Worm (Caenorhabditis elegans) whole organism, L2 larva: ENCODE measurements around the gene lon-3.

Source experiments
- C34F6.9 ChIP-seq: fragments of 150-350 bp; optimal IDR thresholded peaks from 2 replicates; lab custom pipeline; 2014; ENCODE audit warnings: missing biosample characterization, missing genetic modification characterization
- F13H6.1 ChIP-seq: sonication (generic microtip); optimal IDR thresholded peaks from 2 replicates; lab custom pipeline; 2016; ENCODE audit warnings: missing genetic modification characterization, missing compliant biosample characterization
- R02D3.7 ChIP-seq: fragments of 150-350 bp; optimal IDR thresholded peaks from 2 replicates; lab custom pipeline; 2014; ENCODE audit warnings: missing biosample characterization, missing genetic modification characterization
- Y55F3AM.14 ChIP-seq: fragments of 200-800 bp; sonication (Bioruptor generic); optimal IDR thresholded peaks from 2 replicates; lab custom pipeline; 2018; ENCODE audit warnings: mild to moderate bottlenecking, missing genetic modification characterization, missing compliant biosample characterization
- ZK546.5 ChIP-seq: sonication (generic microtip); optimal IDR thresholded peaks from 2 replicates; lab custom pipeline; 2017; ENCODE audit warnings: missing biosample characterization, missing genetic modification characterization
- alr-1 ChIP-seq: fragments of 150-350 bp; optimal IDR thresholded peaks from 2 replicates; lab custom pipeline; 2014; ENCODE audit warnings: missing biosample characterization, missing genetic modification characterization
- aly-2 ChIP-seq: fragments of 150-350 bp; optimal IDR thresholded peaks from 2 replicates; lab custom pipeline; 2014; ENCODE audit warnings: missing biosample characterization, missing genetic modification characterization
- blmp-1 ChIP-seq: sonication (generic microtip); optimal IDR thresholded peaks from 2 replicates; lab custom pipeline; 2017; ENCODE audit warnings: missing genetic modification characterization, mild to moderate bottlenecking, missing compliant biosample characterization, antibody characterized with exemption, moderate library complexity; ENCODE audit not compliant: insufficient read depth
- ceh-82 ChIP-seq: fragments of 150-350 bp; optimal IDR thresholded peaks from 2 replicates; lab custom pipeline; 2014; ENCODE audit warnings: missing biosample characterization, missing genetic modification characterization
- dmd-4 ChIP-seq: sonication (generic microtip); optimal IDR thresholded peaks from 2 replicates; lab custom pipeline; 2017; ENCODE audit warnings: missing biosample characterization, missing genetic modification characterization
- elt-1 ChIP-seq: fragments of 150-350 bp; optimal IDR thresholded peaks from 2 replicates; lab custom pipeline; 2014; ENCODE audit warnings: missing biosample characterization, missing genetic modification characterization
- elt-3 ChIP-seq: sonication (generic microtip); optimal IDR thresholded peaks from 2 replicates; lab custom pipeline; 2017; ENCODE audit warnings: missing biosample characterization, missing genetic modification characterization
- fos-1 ChIP-seq: fragments of 150-350 bp; optimal IDR thresholded peaks from 2 replicates; lab custom pipeline; 2014; ENCODE audit warnings: missing biosample characterization, missing genetic modification characterization
- lin-39 ChIP-seq: fragments of 150-350 bp; optimal IDR thresholded peaks from 2 replicates; lab custom pipeline; 2014; ENCODE audit warnings: missing biosample characterization, missing genetic modification reagents, missing genetic modification characterization
- lsy-2 ChIP-seq, 2 experiments: fragments of 150-350 bp in 1 of 2; sonication (generic microtip) in 1 of 2; optimal IDR thresholded peaks; 2 replicates each; lab custom pipeline; 2014 to 2017; ENCODE audit warnings: missing biosample characterization in 2 of 2, missing genetic modification characterization in 2 of 2
- mbf-1 ChIP-seq: sonication (generic microtip); optimal IDR thresholded peaks from 2 replicates; lab custom pipeline; 2017; ENCODE audit warnings: missing biosample characterization, missing genetic modification characterization
- mdl-1 ChIP-seq, 2 experiments: fragments of 150-350 bp in 1 of 2; sonication (generic microtip) in 1 of 2; optimal IDR thresholded peaks; 2 replicates each; lab custom pipeline; 2017; ENCODE audit warnings: missing biosample characterization in 2 of 2, missing genetic modification characterization in 2 of 2
- nhr-10 ChIP-seq: sonication (generic microtip); optimal IDR thresholded peaks from 2 replicates; lab custom pipeline; 2017; ENCODE audit warnings: missing biosample characterization, missing genetic modification characterization
- nhr-11 ChIP-seq: fragments of 150-350 bp; optimal IDR thresholded peaks from 2 replicates; lab custom pipeline; 2014; ENCODE audit warnings: missing biosample characterization, missing genetic modification characterization
- nhr-12 ChIP-seq: fragments of 150-350 bp; optimal IDR thresholded peaks from 2 replicates; lab custom pipeline; 2014; ENCODE audit warnings: missing biosample characterization, missing genetic modification characterization
- nhr-129 ChIP-seq: fragments of 150-350 bp; optimal IDR thresholded peaks from 2 replicates; lab custom pipeline; 2014; ENCODE audit warnings: missing biosample characterization, missing genetic modification characterization
- nhr-21 ChIP-seq: fragments of 150-350 bp; optimal IDR thresholded peaks from 2 replicates; lab custom pipeline; 2014; ENCODE audit warnings: missing biosample characterization, missing genetic modification characterization
- nhr-25 ChIP-seq: fragments of 150-350 bp; sonication (generic microtip); optimal IDR thresholded peaks from 3 replicates; lab custom pipeline; 2014; ENCODE audit warnings: missing biosample characterization, missing genetic modification characterization
- nhr-6 ChIP-seq: fragments of 150-350 bp; optimal IDR thresholded peaks from 2 replicates; lab custom pipeline; 2014; ENCODE audit warnings: missing biosample characterization, missing genetic modification characterization
- peb-1 ChIP-seq: fragments of 150-350 bp; optimal IDR thresholded peaks from 2 replicates; lab custom pipeline; 2014; ENCODE audit warnings: missing biosample characterization, missing genetic modification characterization
- skn-1 ChIP-seq: sonication (generic microtip); optimal IDR thresholded peaks from 2 replicates; lab custom pipeline; 2017; ENCODE audit warnings: missing biosample characterization, missing genetic modification characterization
- sma-3 ChIP-seq: sonication (generic microtip); optimal IDR thresholded peaks from 2 replicates; lab custom pipeline; 2016; ENCODE audit warnings: missing genetic modification reagents, missing genetic modification characterization, missing compliant biosample characterization
- sma-9 ChIP-seq, 2 experiments: fragments of 150-350 bp in 1 of 2; sonication (generic microtip) in 1 of 2; optimal IDR thresholded peaks; 2 replicates each; lab custom pipeline; 2014 to 2016; ENCODE audit warnings: missing genetic modification characterization in 2 of 2, mild to moderate bottlenecking in 1 of 2, missing biosample characterization in 1 of 2, missing compliant biosample characterization in 1 of 2, missing genetic modification reagents in 1 of 2, moderate library complexity in 1 of 2
- snpc-4 ChIP-seq: fragments of 150-350 bp; optimal IDR thresholded peaks from 2 replicates; lab custom pipeline; 2014; ENCODE audit warnings: missing biosample characterization, missing genetic modification characterization
- unc-39 ChIP-seq: fragments of 150-350 bp; optimal IDR thresholded peaks from 2 replicates; lab custom pipeline; 2014; ENCODE audit warnings: missing biosample characterization, missing genetic modification characterization
- zag-1 ChIP-seq: fragments of 150-350 bp; optimal IDR thresholded peaks from 2 replicates; lab custom pipeline; 2014; ENCODE audit warnings: missing biosample characterization, missing genetic modification characterization
- ztf-11 ChIP-seq: sonication (generic microtip); optimal IDR thresholded peaks from 2 replicates; lab custom pipeline; 2017; ENCODE audit warnings: missing biosample characterization, missing genetic modification characterization
- ztf-4 ChIP-seq: fragments of 150-350 bp; optimal IDR thresholded peaks from 2 replicates; lab custom pipeline; 2014; ENCODE audit warnings: missing biosample characterization, missing genetic modification characterization

The lon-3 gene

DNA sequence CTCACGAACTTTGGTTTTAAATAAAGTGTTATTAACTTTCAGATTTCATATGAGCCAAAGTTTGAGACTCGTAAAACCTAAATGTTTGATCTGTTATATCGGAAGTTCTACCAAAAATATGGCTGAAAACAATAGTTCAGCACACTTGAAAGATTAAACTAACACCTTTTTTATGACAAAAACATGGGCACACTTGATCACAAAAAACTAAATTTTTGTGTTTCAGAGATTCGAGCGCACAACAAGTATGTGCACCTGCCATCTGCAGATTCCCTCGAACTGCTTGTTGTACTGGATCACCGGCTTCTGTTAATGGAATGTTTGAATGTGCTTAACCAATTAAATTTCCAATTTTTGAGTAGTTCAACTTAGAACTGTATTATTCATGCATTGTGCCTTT, 44.7 kb downstream of the lon-3 start:
- TF ChIP-seq C34F6.9 (tag; lab: Kevin White, UChicago), result no peak
- no peak for TF ChIP-seq nhr-10 (tag; lab: Kevin White, UChicago)
- TF ChIP-seq unc-39 (tag; lab: Kevin White, UChicago), result no peak
- no peak for TF ChIP-seq nhr-21 (tag; lab: Kevin White, UChicago)
- TF ChIP-seq sma-9 (GFP tag; optimal IDR thresholded peaks at IDR 0.05; lab: Kevin White, UChicago), result no peak
- TF ChIP-seq sma-9 (tag; optimal IDR thresholded peaks at IDR 0.05; lab: Kevin White, UChicago), result no peak
- TF ChIP-seq nhr-129, result no peak
- no peak for TF ChIP-seq fos-1 (tag; lab: Kevin White, UChicago)
- TF ChIP-seq ceh-82 (tag; lab: Kevin White, UChicago), result no peak

DNA sequence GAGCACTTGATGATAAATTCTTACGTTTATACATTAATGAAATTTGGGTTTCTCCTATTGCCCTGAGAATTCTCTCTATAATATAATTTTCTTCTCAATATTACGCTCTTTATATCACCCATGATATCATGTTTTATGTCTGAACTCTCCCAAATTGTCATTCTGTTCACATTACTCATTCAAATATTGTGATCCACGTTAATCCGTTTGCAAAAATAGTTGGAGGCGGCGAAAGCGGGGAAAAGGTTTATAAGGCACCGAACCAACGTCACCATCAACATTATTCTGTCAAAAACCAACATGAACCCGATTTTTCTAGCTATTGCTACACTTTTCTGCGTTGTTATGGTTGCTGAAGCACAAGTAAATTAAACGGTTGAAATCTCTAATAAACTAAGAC, 45.6 kb downstream of the lon-3 start, which contains the start of gene C27A7.8:
Gene C27A7.8 (plus strand): TSS at position 301 of the 400 bp plus-strand sequence.
- TF ChIP-seq snpc-4 (tag; lab: Kevin White, UChicago), result no peak
- TF ChIP-seq nhr-11 (tag; lab: Kevin White, UChicago), result no peak
- TF ChIP-seq elt-3, result no peak
- no peak for TF ChIP-seq lsy-2 (tag; optimal IDR thresholded peaks at IDR 0.05; lab: Kevin White, UChicago)
- TF ChIP-seq ZK546.5, result no peak
- TF ChIP-seq fos-1 (tag; lab: Kevin White, UChicago), result no peak
- no peak for TF ChIP-seq F13H6.1
- no peak for TF ChIP-seq unc-39 (tag; lab: Kevin White, UChicago)
- TF ChIP-seq lin-39 (tag; lab: Kevin White, UChicago), result no peak
- no peak for TF ChIP-seq aly-2 (tag; lab: Kevin White, UChicago)
- TF ChIP-seq peb-1 (tag; lab: Kevin White, UChicago), result no peak
- TF ChIP-seq alr-1 (tag; lab: Kevin White, UChicago), result no peak
- TF ChIP-seq R02D3.7 (tag; lab: Kevin White, UChicago), result no peak
- no peak for TF ChIP-seq elt-1 (tag; lab: Kevin White, UChicago)
- no peak for TF ChIP-seq skn-1 (tag; lab: Kevin White, UChicago)
- TF ChIP-seq ztf-11 (tag; lab: Kevin White, UChicago), result no peak
- TF ChIP-seq ztf-4 (tag; lab: Kevin White, UChicago), result no peak
- TF ChIP-seq mbf-1 (tag; lab: Kevin White, UChicago), result no peak
- TF ChIP-seq nhr-25, result no peak

ce11 chrV:12150607-12151006, 47.8 kb downstream of the lon-3 start, which contains the start of gene che-11:
che-11 (minus strand) TSS chrV:12150707.
- TF ChIP-seq Y55F3AM.14 (GFP tag; lab: Kevin White, UChicago) (no peak), fos-1 (tag; lab: Kevin White, UChicago) (no peak), zag-1 (tag; lab: Kevin White, UChicago) (no peak), dmd-4 (no peak), ztf-11 (tag; lab: Kevin White, UChicago) (no peak), sma-3 (no peak), blmp-1 (no peak), mdl-1 (tag; optimal IDR thresholded peaks at IDR 0.05; lab: Kevin White, UChicago) (no peak), unc-39 (tag; lab: Kevin White, UChicago) (no peak), skn-1 (tag; lab: Kevin White, UChicago) (no peak), nhr-129 (no peak), aly-2 (tag; lab: Kevin White, UChicago) (no peak), nhr-6 (tag; lab: Kevin White, UChicago) (no peak), nhr-12 (no peak)
- TF ChIP-seq, all 48 proteins: peak for 0
